Fruit fly (Drosophila melanogaster) ovary, adult (tissue): ENCODE measurements around the gene Sfp38D.

Experiments
- CG17801 ChIP-seq: fragments of 200-800 bp; optimal IDR thresholded peaks from 2 replicates; lab custom pipeline; 2019; ENCODE audit warnings: missing biosample characterization, mild to moderate bottlenecking, missing genetic modification characterization, moderate library complexity; ENCODE audit not compliant: partially characterized antibody

Gene Sfp38D

dm6 chr2L:20664428-20664827 lies 23.7 kb downstream of the Sfp38D start:
- TF ChIP-seq CG17801 (GFP tag; lab: Kevin White, UChicago) = no peak

dm6 chr2L:20671212-20671611 lies 30.5 kb downstream of the Sfp38D start:
- no peak for TF ChIP-seq CG17801 (GFP tag; lab: Kevin White, UChicago)

- TF ChIP-seq CG17801 (GFP tag; lab: Kevin White, UChicago) = no peak
Measured at dm6 chr2L:20673737-20674461, 33.2 kb downstream of the Sfp38D start.

- no peak for TF ChIP-seq CG17801 (GFP tag; lab: Kevin White, UChicago)
Measured at dm6 chr2L:20674718-20675117, 34.0 kb downstream of the Sfp38D start.

- peak; percentile 40 for TF ChIP-seq CG17801 (GFP tag; lab: Kevin White, UChicago)
Measured at dm6 chr2L:20675875-20676274, 35.2 kb downstream of the Sfp38D start, which contains the start of the genes CG31678 and IKKepsilon. TSS of gene CG31678 (minus strand) at chr2L:20675941. TSS of gene IKKepsilon (plus strand) at chr2L:20676045.

dm6 chr2L:20681648-20682098 lies 41.0 kb downstream of the Sfp38D start, which contains the start of gene Cen:
TSS of gene Cen (minus strand) at chr2L:20681846.
- peak; percentile 57 for TF ChIP-seq CG17801 (GFP tag; lab: Kevin White, UChicago)

dm6 chr2L:20682136-20682733 lies 41.5 kb downstream of the Sfp38D start, which contains the start of gene CG2617:
TSS of gene CG2617 (plus strand) at chr2L:20682368.
- TF ChIP-seq CG17801 (GFP tag; lab: Kevin White, UChicago) = no peak

- TF ChIP-seq CG17801 (GFP tag; lab: Kevin White, UChicago) = no peak
Measured at dm6 chr2L:20688722-20689121, 48.0 kb downstream of the Sfp38D start.

dm6 chr2L:20690055-20690454 lies 49.3 kb downstream of the Sfp38D start:
- no peak for TF ChIP-seq CG17801 (GFP tag; lab: Kevin White, UChicago)
